Worm (Caenorhabditis elegans) whole organism, L4 larva: ENCODE data around the gene cutl-28.
A peak's percentile ranks its signal among the peaks of the same experiment; 100 is the strongest.

Experiments used
- F49E8.2 ChIP-seq: sonication (generic microtip); optimal IDR thresholded peaks from 2 replicates; lab custom pipeline; 2016; ENCODE audit warnings: missing compliant biosample characterization, mild to moderate bottlenecking, missing genetic modification characterization, borderline replicate concordance
- R02D3.7 ChIP-seq: fragments of 150-350 bp; sonication (generic microtip); optimal IDR thresholded peaks from 3 replicates; lab custom pipeline; 2014; ENCODE audit warnings: missing biosample characterization, missing genetic modification characterization
- Y48G9A.11 ChIP-seq: fragments of 200-800 bp; sonication (Bioruptor generic); IDR thresholded peaks from 2 replicates; pipeline ENCODE4 v1.3.6; 2022; ENCODE audit warnings: missing genetic modification reagents, missing genetic modification characterization, missing compliant biosample characterization
- cey-2 ChIP-seq: sonication (generic microtip); optimal IDR thresholded peaks from 3 replicates; lab custom pipeline; 2017; ENCODE audit warnings: missing genetic modification characterization, mild to moderate bottlenecking, missing compliant biosample characterization, antibody characterized with exemption, borderline replicate concordance; ENCODE audit not compliant: insufficient read depth
- hlh-30 ChIP-seq: sonication (generic microtip); optimal IDR thresholded peaks from 2 replicates; lab custom pipeline; 2017; ENCODE audit warnings: antibody characterized with exemption, mild to moderate bottlenecking, missing genetic modification characterization, missing compliant biosample characterization; ENCODE audit not compliant: insufficient read depth
- lin-13 ChIP-seq: fragments of 150-350 bp; optimal IDR thresholded peaks from 2 replicates; lab custom pipeline; 2014; ENCODE audit warnings: missing biosample characterization, missing genetic modification reagents, missing genetic modification characterization
- mep-1 ChIP-seq: fragments of 150-350 bp; sonication (generic microtip); optimal IDR thresholded peaks from 3 replicates; lab custom pipeline; 2014; ENCODE audit warnings: missing biosample characterization, missing genetic modification characterization
- mes-2 ChIP-seq: sonication (generic microtip); optimal IDR thresholded peaks from 2 replicates; lab custom pipeline; 2016; ENCODE audit warnings: missing genotype, mild to moderate bottlenecking, missing genetic modification characterization, missing compliant biosample characterization; ENCODE audit not compliant: poor library complexity, severe bottlenecking
- nhr-25 ChIP-seq: sonication (generic microtip); optimal IDR thresholded peaks from 2 replicates; lab custom pipeline; 2017; ENCODE audit warnings: missing genetic modification characterization, mild to moderate bottlenecking, missing compliant biosample characterization, antibody characterized with exemption, moderate library complexity, borderline replicate concordance; ENCODE audit not compliant: insufficient read depth
- nhr-77 ChIP-seq: fragments of 150-350 bp; optimal IDR thresholded peaks from 2 replicates; lab custom pipeline; 2014; ENCODE audit warnings: missing biosample characterization, missing genetic modification characterization
- pha-4 ChIP-seq, 2 experiments: fragments of 150-350 bp in 1 of 2; fragments of 200-800 bp in 1 of 2; sonication (Bioruptor generic) in 1 of 2; IDR thresholded peaks in 1 of 2; optimal IDR thresholded peaks in 1 of 2; 2 replicates each; pipeline versions ENCODE4 v1.3.6 to Lab custom; 2014 to 2022; ENCODE audit warnings: missing genetic modification characterization in 2 of 2, missing genetic modification reagents in 2 of 2, missing biosample characterization in 1 of 2, missing compliant biosample characterization in 1 of 2
- unc-62 ChIP-seq, 3 experiments: fragments of 150-350 bp in 1 of 3; sonication (generic microtip); optimal IDR thresholded peaks in 2 of 3; peaks in 1 of 3; 1 replicate in 1 of 3; 2 replicates in 2 of 3; lab custom pipeline; 2014 to 2017; ENCODE audit warnings: missing biosample characterization in 3 of 3, missing genetic modification characterization in 3 of 3, missing genetic modification reagents in 3 of 3, missing genotype in 1 of 3

ce11 chrIV:664122-664521, 20.2 kb upstream of the cutl-28 start:
- TF ChIP-seq mes-2 (tag; lab: Kevin White, UChicago) (no peak), unc-62 (GFP tag; optimal IDR thresholded peaks at IDR 0.05 in 1 of 2; lab: Kevin White, UChicago) (peak in 1 of 2 experiments; percentile 69), unc-62 (tag; optimal IDR thresholded peaks at IDR 0.05; lab: Kevin White, UChicago) (no peak), lin-13 (GFP tag; lab: Kevin White, UChicago) (no peak), pha-4 (GFP tag; IDR thresholded peaks at IDR 0.05; lab: Robert Waterston, UW) (no peak), pha-4 (tag; optimal IDR thresholded peaks at IDR 0.05; lab: Kevin White, UChicago) (no peak), cey-2 (tag; lab: Kevin White, UChicago) (no peak), F49E8.2 (tag; lab: Kevin White, UChicago) (no peak), mep-1 (tag; lab: Kevin White, UChicago) (peak; percentile 57), nhr-25 (tag; lab: Kevin White, UChicago) (peak; percentile 12), hlh-30 (tag; lab: Kevin White, UChicago) (no peak), Y48G9A.11 (GFP tag; lab: Robert Waterston, UW) (no peak), R02D3.7 (tag; lab: Kevin White, UChicago) (no peak), nhr-77 (tag; lab: Kevin White, UChicago) (no peak)
